Worm (Caenorhabditis elegans): ENCODE measurements around the gene cct-7.

The cct-7 gene

DNA sequence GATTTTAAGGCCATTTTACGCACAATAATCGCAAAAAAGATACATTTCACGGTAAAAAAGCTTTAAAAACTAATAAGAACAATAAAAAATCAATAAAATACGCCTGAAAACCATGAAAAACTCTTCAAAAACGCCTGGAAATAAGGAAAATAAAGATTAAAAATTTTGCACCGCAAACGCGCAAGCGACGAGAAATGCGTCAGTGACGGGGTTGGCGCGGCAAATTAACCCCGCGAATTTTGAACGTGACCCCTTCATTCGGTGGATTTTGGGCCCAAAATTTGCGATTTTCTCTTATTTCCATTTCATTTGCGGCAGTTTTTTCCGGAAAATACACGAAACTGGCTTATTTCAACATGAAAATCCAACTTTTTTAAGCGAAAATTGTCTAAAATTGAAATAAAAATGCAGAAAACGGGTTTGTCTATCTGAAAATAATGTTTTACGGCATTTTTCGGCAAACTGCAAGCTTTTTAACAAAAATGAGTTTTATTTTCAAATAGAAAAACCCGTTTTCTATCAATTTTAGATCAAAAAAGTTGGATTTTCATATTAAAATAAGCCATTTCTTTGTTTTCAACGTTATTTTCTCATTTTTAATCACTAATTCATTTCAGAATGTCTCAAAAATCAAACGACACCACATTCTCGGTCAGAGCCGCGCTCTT is 3.3 kb upstream of the cct-7 start, which contains the start of gene knl-3 (continued):
- TF ChIP-seq daf-16 (GFP tag; optimal IDR thresholded peaks at IDR 0.05) (peak in 1 of 2 experiments; percentile 45), daf-16 (tag; optimal IDR thresholded peaks at IDR 0.05) (peak; percentile 44), nhr-11 (tag; optimal IDR thresholded peaks at IDR 0.05) (peak; percentile 82), zfp-3 (GFP tag; conservative IDR thresholded peaks at IDR 0.05) (peak; percentile 80), ceh-44 (GFP tag; IDR thresholded peaks at IDR 0.05) (peak; percentile 42; the same call in 1 of the 2 replicates), mes-2 (tag; optimal IDR thresholded peaks at IDR 0.05; ENCODE audit: poor library complexity, severe bottlenecking) (peak; percentile 93), sdz-12 (GFP tag; optimal IDR thresholded peaks at IDR 0.05) (no peak), F37D6.2 (tag; optimal IDR thresholded peaks at IDR 0.05) (peak; percentile 60), zfp-2 (tag; optimal IDR thresholded peaks at IDR 0.05) (peak; percentile 40)

ce11 chrV:1869682-1870081 is 2.4 kb upstream of the cct-7 start, which contains the start of gene T10B5.3:
Gene T10B5.3 (minus strand): TSS chrV:1869782.
- TF ChIP-seq lin-38 (GFP tag; IDR thresholded peaks at IDR 0.05) (no peak), egl-43 (GFP tag; IDR thresholded peaks at IDR 0.05) (no peak), daf-12 (tag; optimal IDR thresholded peaks at IDR 0.05) (no peak), fos-1 (tag; optimal IDR thresholded peaks at IDR 0.05) (no peak), dmd-6 (GFP tag; IDR thresholded peaks at IDR 0.05) (no peak), madf-5 (GFP tag; IDR thresholded peaks at IDR 0.05) (no peak)

DNA sequence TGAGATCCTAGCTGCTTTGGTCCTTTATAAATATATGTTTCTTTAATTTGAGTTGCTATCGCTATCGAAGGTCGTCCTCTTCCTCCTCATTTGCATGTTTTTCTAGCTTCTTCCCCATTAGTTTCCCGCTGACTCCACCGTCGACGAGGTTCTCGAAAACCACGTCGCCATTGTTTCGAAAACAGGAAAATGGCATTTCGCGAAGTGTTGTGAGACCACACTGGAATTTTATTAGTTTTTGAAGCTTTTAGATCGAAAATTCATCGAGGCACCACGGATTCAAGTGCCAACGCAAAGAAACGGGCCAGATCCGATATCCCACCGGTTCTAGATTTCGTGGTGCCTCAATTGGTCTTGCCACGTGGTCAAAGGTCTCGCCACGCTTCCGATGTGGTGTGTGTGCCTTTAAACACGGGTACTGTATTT is 1.5 kb upstream of the cct-7 start:
- TF ChIP-seq dmd-8 (GFP tag; IDR thresholded peaks at IDR 0.05) (0 out of 2 replicates have a peak, but pooled peaks have one; percentile 23), Y48G9A.11 (GFP tag; IDR thresholded peaks at IDR 0.05) (peak; percentile 41; the same call in 1 of the 2 replicates), dpl-1 (GFP tag; optimal IDR thresholded peaks at IDR 0.05) (peak; percentile 14), spr-1 (tag; optimal IDR thresholded peaks at IDR 0.05) (no peak), lin-38 (GFP tag; IDR thresholded peaks at IDR 0.05) (peak; percentile 67), cey-2 (tag; optimal IDR thresholded peaks at IDR 0.05; ENCODE audit: borderline replicate concordance, insufficient read depth) (no peak), mes-2 (tag; optimal IDR thresholded peaks at IDR 0.05; ENCODE audit: poor library complexity, severe bottlenecking) (peak; percentile 18), F44E2.7 (GFP tag; IDR thresholded peaks at IDR 0.05) (0 out of 2 replicates have a peak, but pooled peaks have one; percentile 22), unc-130 (GFP tag; optimal IDR thresholded peaks at IDR 0.05) (peak; percentile 54), F49E8.2 (tag; optimal IDR thresholded peaks at IDR 0.05; ENCODE audit: borderline replicate concordance) (peak; percentile 7)

- TF ChIP-seq lin-29 (GFP tag; IDR thresholded peaks at IDR 0.05) (no peak), F10B5.3 (tag; optimal IDR thresholded peaks at IDR 0.05) (peak; percentile 40), set-16 (GFP tag; IDR thresholded peaks at IDR 0.05) (peak; percentile 52; the same call in 1 of the 2 replicates)
Observed at ce11 chrV:1874827-1875226, 2.8 kb downstream of the cct-7 start.

DNA sequence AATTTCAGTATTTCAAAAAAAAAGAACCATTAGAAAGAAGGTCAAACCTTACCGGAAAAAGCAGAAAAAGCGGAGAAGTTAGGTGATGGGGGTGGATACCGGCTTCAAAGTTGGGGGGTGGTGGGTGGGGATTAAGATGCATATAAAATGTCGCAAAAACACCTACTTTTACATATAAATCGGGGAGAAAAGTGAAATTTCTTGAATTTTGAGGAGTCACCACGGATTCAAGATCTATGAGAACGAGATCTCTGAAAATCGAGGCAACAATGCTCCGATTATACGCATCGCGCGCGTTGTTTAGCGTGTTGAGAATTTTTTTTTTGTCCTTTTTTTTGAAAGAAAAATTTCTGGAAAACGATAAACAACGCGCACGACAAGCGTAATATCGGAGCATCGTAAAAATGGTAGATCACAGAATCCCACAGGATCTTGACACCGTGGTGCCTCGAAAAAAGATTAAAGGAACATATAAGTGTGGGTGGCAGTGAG is 3.5 kb downstream of the cct-7 start:
- no peak for TF ChIP-seq dpl-1 (GFP tag; optimal IDR thresholded peaks at IDR 0.05)
- TF ChIP-seq hmg-1.1 (GFP tag; IDR thresholded peaks at IDR 0.05) = no peak
- TF ChIP-seq nhr-11 (tag; optimal IDR thresholded peaks at IDR 0.05) = no peak
- TF ChIP-seq D1046.2 (GFP tag; IDR thresholded peaks at IDR 0.05) = peak; percentile 79
- TF ChIP-seq F44E2.7 (GFP tag; IDR thresholded peaks at IDR 0.05) = no peak
- no peak for TF ChIP-seq nhr-76 (tag; optimal IDR thresholded peaks at IDR 0.05)
- peak; percentile 39 for TF ChIP-seq duxl-1 (tag; optimal IDR thresholded peaks at IDR 0.05; ENCODE audit: poor library complexity)
- no peak for TF ChIP-seq set-16 (GFP tag; IDR thresholded peaks at IDR 0.05)
- TF ChIP-seq ces-1 (GFP tag; optimal IDR thresholded peaks at IDR 0.05) = no peak
- TF ChIP-seq F26F4.8 (GFP tag; conservative IDR thresholded peaks at IDR 0.05) = no peak
- no peak for TF ChIP-seq fkh-10 (GFP tag; optimal IDR thresholded peaks at IDR 0.05)
- no peak for TF ChIP-seq zip-2 (tag; optimal IDR thresholded peaks at IDR 0.05)
- TF ChIP-seq nhr-111 (GFP tag; optimal IDR thresholded peaks at IDR 0.05) = peak; percentile 86
- no peak for TF ChIP-seq ceh-62 (tag; optimal IDR thresholded peaks at IDR 0.05)
- TF ChIP-seq spr-1 (tag; optimal IDR thresholded peaks at IDR 0.05) = peak; percentile 29
- peak; percentile 77; the same call in 1 of the 2 replicates for TF ChIP-seq zfp-3 (GFP tag; conservative IDR thresholded peaks at IDR 0.05)
- no peak for TF ChIP-seq daf-8 (GFP tag; IDR thresholded peaks at IDR 0.05)
- TF ChIP-seq F10B5.3 (tag; optimal IDR thresholded peaks at IDR 0.05) = peak; percentile 32
- no peak for TF ChIP-seq daf-16 (GFP tag; optimal IDR thresholded peaks at IDR 0.05)
- TF ChIP-seq daf-16 (tag; optimal IDR thresholded peaks at IDR 0.05) = peak; percentile 10
- TF ChIP-seq lir-3 (tag; optimal IDR thresholded peaks at IDR 0.05) = no peak
- peak; percentile 36 for TF ChIP-seq mes-2 (tag; optimal IDR thresholded peaks at IDR 0.05; ENCODE audit: poor library complexity, severe bottlenecking)
- no peak for TF ChIP-seq nhr-10 (tag; optimal IDR thresholded peaks at IDR 0.05)
- TF ChIP-seq lin-1 (GFP tag; IDR thresholded peaks at IDR 0.05) = peak; percentile 60; the same call in 1 of the 2 replicates
- no peak for TF ChIP-seq attf-4 (tag; optimal IDR thresholded peaks at IDR 0.05)
